Worm (Caenorhabditis elegans): ENCODE measurements around the gene bra-2.

DNA sequence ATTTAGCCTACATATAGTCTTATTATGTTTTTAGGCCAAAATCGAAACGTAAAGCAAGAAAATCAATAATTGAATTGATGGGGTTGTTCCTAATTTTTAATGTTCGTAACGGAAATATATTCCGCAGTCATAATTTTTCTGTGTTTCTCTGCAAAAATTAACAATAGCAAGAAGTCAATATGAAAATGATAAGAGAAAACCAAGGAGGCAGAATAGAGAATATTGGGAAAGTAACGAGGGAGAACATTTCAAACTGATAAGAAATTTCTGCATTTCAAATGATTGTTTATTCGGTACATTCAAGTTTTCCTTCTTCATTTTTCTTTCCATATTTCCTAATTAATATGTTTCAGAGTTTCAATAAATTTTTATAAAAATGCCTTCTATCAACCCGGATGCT lies 44.9 kb downstream of the bra-2 start, which contains the start of gene fbxa-54:
- TF ChIP-seq lin-13 (tag; optimal IDR thresholded peaks at IDR 0.05) (no peak), unc-62 (GFP tag; optimal IDR thresholded peaks at IDR 0.05) (no peak), nhr-76 (tag; optimal IDR thresholded peaks at IDR 0.05) (no peak), nhr-28 (tag; optimal IDR thresholded peaks at IDR 0.05) (no peak), pha-4 (tag; optimal IDR thresholded peaks at IDR 0.05) (no peak), elt-3 (tag; optimal IDR thresholded peaks at IDR 0.05) (no peak), snpc-4 (tag; optimal IDR thresholded peaks at IDR 0.05) (no peak), M03D4.4 (tag; optimal IDR thresholded peaks at IDR 0.05) (no peak)
